Worm (Caenorhabditis elegans) whole organism, L3 larva: ENCODE data around the gene clec-222.

ENCODE experiments used
- ZK546.5 ChIP-seq: sonication (generic microtip); optimal IDR thresholded peaks from 2 replicates; lab custom pipeline; 2017; ENCODE audit warnings: missing biosample characterization, missing genetic modification characterization
- aly-2 ChIP-seq: fragments of 150-350 bp; optimal IDR thresholded peaks from 2 replicates; lab custom pipeline; 2014; ENCODE audit warnings: missing biosample characterization, missing genetic modification characterization
- ceh-16 ChIP-seq: sonication (generic microtip); optimal IDR thresholded peaks from 2 replicates; lab custom pipeline; 2017; ENCODE audit warnings: missing biosample characterization, missing genetic modification characterization
- ceh-28 ChIP-seq: fragments of 150-350 bp; optimal IDR thresholded peaks from 2 replicates; lab custom pipeline; 2014; ENCODE audit warnings: missing biosample characterization, missing genetic modification reagents, missing genetic modification characterization
- daf-12 ChIP-seq: fragments of 150-350 bp; optimal IDR thresholded peaks from 2 replicates; lab custom pipeline; 2014; ENCODE audit warnings: missing biosample characterization, missing genetic modification reagents, missing genetic modification characterization
- egl-27 ChIP-seq: sonication (generic microtip); optimal IDR thresholded peaks from 4 replicates; lab custom pipeline; 2017; ENCODE audit warnings: missing biosample characterization, missing genetic modification reagents, missing genetic modification characterization
- elt-1 ChIP-seq: fragments of 150-350 bp; optimal IDR thresholded peaks from 2 replicates; lab custom pipeline; 2014; ENCODE audit warnings: missing biosample characterization, missing genetic modification characterization
- elt-2 ChIP-seq: sonication (generic microtip); optimal IDR thresholded peaks from 2 replicates; lab custom pipeline; 2016; ENCODE audit warnings: missing genetic modification reagents, mild to moderate bottlenecking, missing genetic modification characterization, missing compliant biosample characterization
- elt-3 ChIP-seq, 3 experiments: fragments of 150-350 bp in 1 of 3; sonication (generic microtip) in 2 of 3; optimal IDR thresholded peaks; 2 replicates in 2 of 3; 4 replicates in 1 of 3; lab custom pipeline; 2014 to 2017; ENCODE audit warnings: missing biosample characterization in 3 of 3, missing genetic modification characterization in 3 of 3
- eor-1 ChIP-seq, 2 experiments: fragments of 150-350 bp; optimal IDR thresholded peaks; 2 replicates each; lab custom pipeline; 2014 to 2018; ENCODE audit warnings: missing biosample characterization in 2 of 2, missing genetic modification characterization in 2 of 2
- fkh-2 ChIP-seq: fragments of 150-350 bp; optimal IDR thresholded peaks from 2 replicates; lab custom pipeline; 2014; ENCODE audit warnings: missing biosample characterization, missing genetic modification reagents, missing genetic modification characterization
- fos-1 ChIP-seq: fragments of 150-350 bp; optimal IDR thresholded peaks from 2 replicates; lab custom pipeline; 2014; ENCODE audit warnings: missing biosample characterization, missing genetic modification characterization
- hmg-11 ChIP-seq: sonication (generic microtip); optimal IDR thresholded peaks from 2 replicates; lab custom pipeline; 2016; ENCODE audit warnings: missing genetic modification characterization, missing compliant biosample characterization
- jun-1 ChIP-seq: fragments of 150-350 bp; optimal IDR thresholded peaks from 2 replicates; lab custom pipeline; 2014; ENCODE audit warnings: missing biosample characterization, missing genetic modification reagents, missing genetic modification characterization
- lin-15B ChIP-seq: fragments of 150-350 bp; optimal IDR thresholded peaks from 2 replicates; lab custom pipeline; 2014; ENCODE audit warnings: missing biosample characterization, missing genetic modification characterization
- lin-39 ChIP-seq: fragments of 150-350 bp; optimal IDR thresholded peaks from 2 replicates; lab custom pipeline; 2018; ENCODE audit warnings: missing biosample characterization, missing genetic modification reagents, missing genetic modification characterization
- lsy-12 ChIP-seq: sonication (generic microtip); optimal IDR thresholded peaks from 2 replicates; lab custom pipeline; 2016; ENCODE audit warnings: mild to moderate bottlenecking, missing genetic modification characterization, missing compliant biosample characterization
- mdl-1 ChIP-seq: fragments of 150-350 bp; optimal IDR thresholded peaks from 2 replicates; lab custom pipeline; 2014; ENCODE audit warnings: missing biosample characterization, missing genetic modification characterization
- mml-1 ChIP-seq: fragments of 150-350 bp; sonication (generic microtip); optimal IDR thresholded peaks from 3 replicates; lab custom pipeline; 2014; ENCODE audit warnings: missing biosample characterization, missing genetic modification characterization
- nfya-1 ChIP-seq: sonication (generic microtip); optimal IDR thresholded peaks from 2 replicates; lab custom pipeline; 2017; ENCODE audit warnings: missing genetic modification characterization, mild to moderate bottlenecking, missing compliant biosample characterization, antibody characterized with exemption, moderate library complexity; ENCODE audit not compliant: insufficient read depth
- nhr-23 ChIP-seq: fragments of 150-350 bp; optimal IDR thresholded peaks from 2 replicates; lab custom pipeline; 2014; ENCODE audit warnings: missing biosample characterization, missing genetic modification reagents, missing genetic modification characterization
- nhr-25 ChIP-seq: sonication (generic microtip); optimal IDR thresholded peaks from 2 replicates; lab custom pipeline; 2017; ENCODE audit warnings: missing biosample characterization, missing genetic modification characterization
- nhr-28 ChIP-seq: fragments of 150-350 bp; optimal IDR thresholded peaks from 2 replicates; lab custom pipeline; 2014; ENCODE audit warnings: missing biosample characterization, missing genetic modification characterization
- nhr-43 ChIP-seq: sonication (generic microtip); optimal IDR thresholded peaks from 2 replicates; lab custom pipeline; 2016; ENCODE audit warnings: mild to moderate bottlenecking, missing genetic modification characterization, missing compliant biosample characterization; ENCODE audit not compliant: poor library complexity, severe bottlenecking
- nhr-76 ChIP-seq: fragments of 150-350 bp; sonication (generic microtip); optimal IDR thresholded peaks from 5 replicates; lab custom pipeline; 2014; ENCODE audit warnings: missing biosample characterization, missing genetic modification characterization
- nhr-77 ChIP-seq: fragments of 150-350 bp; optimal IDR thresholded peaks from 2 replicates; lab custom pipeline; 2014; ENCODE audit warnings: missing biosample characterization, missing genetic modification characterization
- pha-4 ChIP-seq: fragments of 150-350 bp; optimal IDR thresholded peaks from 2 replicates; lab custom pipeline; 2014; ENCODE audit warnings: missing biosample characterization, missing genetic modification reagents, missing genetic modification characterization
- snpc-4 ChIP-seq: fragments of 150-350 bp; optimal IDR thresholded peaks from 2 replicates; lab custom pipeline; 2014; ENCODE audit warnings: missing biosample characterization, missing genetic modification characterization
- tbx-2 ChIP-seq: sonication (generic microtip); optimal IDR thresholded peaks from 2 replicates; lab custom pipeline; 2016; ENCODE audit warnings: mild to moderate bottlenecking, missing genetic modification characterization, missing compliant biosample characterization
- unc-62 ChIP-seq: fragments of 150-350 bp; sonication (generic microtip); optimal IDR thresholded peaks from 4 replicates; lab custom pipeline; 2014; ENCODE audit warnings: missing biosample characterization, missing genetic modification reagents, missing genetic modification characterization
- zag-1 ChIP-seq: fragments of 150-350 bp; optimal IDR thresholded peaks from 2 replicates; lab custom pipeline; 2014; ENCODE audit warnings: missing biosample characterization, missing genetic modification characterization
- ztf-11 ChIP-seq: fragments of 150-350 bp; optimal IDR thresholded peaks from 2 replicates; lab custom pipeline; 2014; ENCODE audit warnings: missing biosample characterization, missing genetic modification characterization
- ztf-4 ChIP-seq: fragments of 150-350 bp; optimal IDR thresholded peaks from 2 replicates; lab custom pipeline; 2014; ENCODE audit warnings: missing biosample characterization, missing genetic modification characterization

Gene clec-222

DNA sequence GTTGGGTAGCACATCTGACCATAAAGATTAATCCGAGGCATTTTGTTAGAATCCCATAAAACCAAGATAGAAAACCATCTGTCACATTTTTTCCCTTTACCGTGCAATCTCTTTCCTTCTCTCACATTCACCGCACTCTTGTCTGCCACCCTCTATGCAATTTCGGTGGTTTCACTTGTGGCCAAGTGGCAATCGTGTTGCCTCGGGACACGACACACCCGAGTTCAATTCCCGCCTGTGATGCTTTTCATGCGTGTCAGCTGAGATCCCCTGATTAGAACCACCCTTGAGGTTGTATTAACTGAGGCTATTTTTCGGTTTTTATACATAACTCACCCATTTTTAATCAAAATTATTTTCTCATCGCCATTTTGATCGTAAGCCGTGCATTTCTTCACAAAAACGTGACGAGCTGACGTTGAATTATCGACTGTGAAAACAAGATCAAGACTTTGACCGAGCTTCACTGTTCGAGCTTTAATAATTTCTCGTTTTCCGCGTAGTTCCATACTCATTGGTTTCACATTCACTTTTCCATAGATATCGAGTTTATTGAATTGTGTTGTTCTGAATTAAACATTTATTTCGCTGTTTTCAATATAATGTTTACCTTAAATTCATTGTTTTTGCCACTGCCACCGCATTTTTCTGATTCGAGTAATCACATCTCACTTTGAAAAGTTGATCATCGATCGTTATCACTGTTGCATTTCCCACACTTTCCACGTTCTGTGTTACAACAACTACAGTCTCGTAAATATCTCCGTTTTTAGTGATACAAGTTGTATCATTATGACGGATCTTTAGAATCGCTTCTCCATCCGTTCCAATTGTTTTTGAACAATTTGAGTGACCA, 43.1 kb downstream of the clec-222 start (continued):
- TF ChIP-seq jun-1 (tag; lab: Kevin White, UChicago): peak; percentile 55
- TF ChIP-seq, all 47 proteins: peak for 26

- TF ChIP-seq egl-27 (tag; lab: Kevin White, UChicago) (no peak), nhr-76 (tag; lab: Kevin White, UChicago) (no peak), nhr-23 (tag; lab: Kevin White, UChicago) (no peak), elt-3 (tag; optimal IDR thresholded peaks at IDR 0.05; lab: Kevin White, UChicago) (no peak), ZK546.5 (no peak), nhr-77 (no peak), tbx-2 (tag; lab: Kevin White, UChicago) (no peak), lin-15B (tag; lab: Kevin White, UChicago) (no peak), elt-1 (tag; lab: Kevin White, UChicago) (no peak), fkh-2 (tag; lab: Kevin White, UChicago) (no peak)
Measured at ce11 chrV:11316801-11317200, 45.6 kb downstream of the clec-222 start, which contains the start of gene cutl-18. TSS of gene cutl-18 (minus strand) at chrV:11316901.

ce11 chrV:11320860-11321259, 49.7 kb downstream of the clec-222 start:
- TF ChIP-seq elt-3 (tag; optimal IDR thresholded peaks at IDR 0.05; lab: Kevin White, UChicago) (no peak), ceh-16 (tag; lab: Kevin White, UChicago) (no peak), unc-62 (GFP tag; lab: Kevin White, UChicago) (no peak), aly-2 (tag; lab: Kevin White, UChicago) (no peak), ZK546.5 (no peak), nhr-25 (no peak), lin-39 (tag; lab: Kevin White, UChicago) (no peak), daf-12 (tag; lab: Kevin White, UChicago) (no peak), hmg-11 (no peak), lsy-12 (tag; lab: Kevin White, UChicago) (no peak), fkh-2 (tag; lab: Kevin White, UChicago) (no peak), elt-1 (tag; lab: Kevin White, UChicago) (no peak), fos-1 (tag; lab: Kevin White, UChicago) (no peak), ztf-11 (tag; lab: Kevin White, UChicago) (no peak), nhr-28 (no peak), ztf-4 (tag; lab: Kevin White, UChicago) (no peak), eor-1 (tag; optimal IDR thresholded peaks at IDR 0.05; lab: Kevin White, UChicago) (no peak), zag-1 (tag; lab: Kevin White, UChicago) (no peak)
- TF ChIP-seq, all 47 proteins: peak for 0

DNA sequence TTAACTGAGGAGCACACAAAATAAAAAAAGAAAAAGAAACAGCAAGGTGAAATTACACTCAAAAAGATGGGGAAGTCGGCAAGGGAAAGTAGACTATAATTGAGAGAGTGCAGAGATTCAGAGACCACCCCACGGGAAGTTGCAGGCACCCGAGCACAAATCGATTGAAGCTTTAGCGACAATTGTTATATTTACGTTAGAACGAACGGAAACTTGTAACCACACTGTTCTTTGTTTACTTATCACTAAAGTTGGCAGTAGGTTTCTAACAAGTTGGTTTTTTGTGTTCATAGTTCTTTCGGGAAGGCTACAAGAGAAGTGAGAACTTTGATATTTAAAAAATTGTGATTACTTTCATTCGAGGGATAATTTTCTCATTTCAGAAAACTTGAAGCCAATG, 50.6 kb downstream of the clec-222 start, which contains the start of gene F47G9.4:
F47G9.4 (minus strand) TSS at position 98 of the 400 bp plus-strand sequence.
- TF ChIP-seq nfya-1 (tag; lab: Kevin White, UChicago): no peak
- TF ChIP-seq ceh-28 (tag; lab: Kevin White, UChicago): no peak
- TF ChIP-seq lsy-12 (tag; lab: Kevin White, UChicago): no peak
- TF ChIP-seq lin-39 (tag; lab: Kevin White, UChicago): no peak
- peak; percentile 94 for TF ChIP-seq pha-4 (tag; lab: Kevin White, UChicago)
- TF ChIP-seq nhr-43 (tag; lab: Kevin White, UChicago): no peak
- TF ChIP-seq mdl-1 (tag; lab: Kevin White, UChicago): no peak
- no peak for TF ChIP-seq snpc-4 (tag; lab: Kevin White, UChicago)
- no peak for TF ChIP-seq mml-1 (tag; lab: Kevin White, UChicago)
- TF ChIP-seq elt-2: peak; percentile 8
- no peak for TF ChIP-seq fos-1 (tag; lab: Kevin White, UChicago)
